Worm (Caenorhabditis elegans): ENCODE results near the gene F48G7.10.

Gene F48G7.10

ce11 chrV:617917-618316 lies 16.8 kb downstream of the F48G7.10 start:
- TF ChIP-seq nhr-47 (tag; optimal IDR thresholded peaks at IDR 0.05) = peak; percentile 77
- no peak for TF ChIP-seq hpl-2 (GFP tag; optimal IDR thresholded peaks at IDR 0.05)
- peak; percentile 28 for TF ChIP-seq swsn-7 (tag; optimal IDR thresholded peaks at IDR 0.05)
- TF ChIP-seq nhr-20 (tag; optimal IDR thresholded peaks at IDR 0.05) = peak; percentile 44
- peak; percentile 97 for TF ChIP-seq hlh-4 (tag; optimal IDR thresholded peaks at IDR 0.05)
- TF ChIP-seq nhr-85 (tag) = no peak
- no peak for TF ChIP-seq dsc-1 (tag; optimal IDR thresholded peaks at IDR 0.05)
- peak; percentile 34 for TF ChIP-seq unc-86 (tag; optimal IDR thresholded peaks at IDR 0.05)
- no peak for TF ChIP-seq ceh-90 (tag; optimal IDR thresholded peaks at IDR 0.05)
- no peak for TF ChIP-seq mep-1 (tag; optimal IDR thresholded peaks at IDR 0.05)
- TF ChIP-seq lsy-2 (tag; optimal IDR thresholded peaks at IDR 0.05) = peak in 1 of 2 experiments; percentile 38
- TF ChIP-seq fkh-8 (tag; optimal IDR thresholded peaks at IDR 0.05) = peak; percentile 93
- peak; percentile 82 for TF ChIP-seq nhr-71 (tag; optimal IDR thresholded peaks at IDR 0.05)
- peak; percentile 27 for TF ChIP-seq nhr-11 (tag; optimal IDR thresholded peaks at IDR 0.05)
- TF ChIP-seq lin-14 (GFP tag; optimal IDR thresholded peaks at IDR 0.05) = peak; percentile 75
- TF ChIP-seq sox-4 (tag; optimal IDR thresholded peaks at IDR 0.05) = peak; percentile 43

DNA sequence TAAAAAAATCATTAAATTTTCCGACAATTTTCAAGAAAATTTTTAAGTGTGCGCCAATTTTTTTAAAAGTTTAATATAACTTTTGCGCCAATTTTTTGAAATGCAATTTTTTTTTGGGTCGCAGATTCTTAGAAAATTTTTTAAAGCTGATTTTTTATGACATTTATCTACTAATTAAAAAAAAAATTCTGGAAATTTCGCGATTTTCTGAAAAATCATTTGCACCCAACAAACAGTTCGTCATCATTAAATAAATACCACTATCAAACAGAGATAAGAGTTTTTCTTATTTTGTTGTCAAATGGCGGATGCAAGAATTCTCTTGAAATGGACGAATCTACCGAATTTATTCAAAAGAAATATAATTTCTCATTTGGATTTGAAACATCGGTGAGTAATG lies 19.5 kb downstream of the F48G7.10 start, which contains the start of gene F48G7.13:
TSS of gene F48G7.13 (plus strand) at position 301 of the 400 bp plus-strand sequence.
- TF ChIP-seq dsc-1 (tag; optimal IDR thresholded peaks at IDR 0.05) (no peak), ces-1 (GFP tag; optimal IDR thresholded peaks at IDR 0.05) (no peak), snpc-4 (tag; optimal IDR thresholded peaks at IDR 0.05) (no peak), C04F5.9 (tag; optimal IDR thresholded peaks at IDR 0.05) (no peak), nhr-71 (tag; optimal IDR thresholded peaks at IDR 0.05) (no peak), efl-3 (GFP tag; optimal IDR thresholded peaks at IDR 0.05) (no peak), nhr-47 (tag; optimal IDR thresholded peaks at IDR 0.05) (no peak), Y116A8C.19 (tag; optimal IDR thresholded peaks at IDR 0.05; ENCODE audit: borderline replicate concordance) (no peak), ceh-63 (GFP tag; optimal IDR thresholded peaks at IDR 0.05) (no peak), ztf-11 (tag; optimal IDR thresholded peaks at IDR 0.05) (no peak), hlh-4 (tag; optimal IDR thresholded peaks at IDR 0.05) (no peak), ceh-90 (tag; optimal IDR thresholded peaks at IDR 0.05) (no peak), fkh-8 (tag; optimal IDR thresholded peaks at IDR 0.05) (no peak), zag-1 (tag; optimal IDR thresholded peaks at IDR 0.05) (no peak)

DNA sequence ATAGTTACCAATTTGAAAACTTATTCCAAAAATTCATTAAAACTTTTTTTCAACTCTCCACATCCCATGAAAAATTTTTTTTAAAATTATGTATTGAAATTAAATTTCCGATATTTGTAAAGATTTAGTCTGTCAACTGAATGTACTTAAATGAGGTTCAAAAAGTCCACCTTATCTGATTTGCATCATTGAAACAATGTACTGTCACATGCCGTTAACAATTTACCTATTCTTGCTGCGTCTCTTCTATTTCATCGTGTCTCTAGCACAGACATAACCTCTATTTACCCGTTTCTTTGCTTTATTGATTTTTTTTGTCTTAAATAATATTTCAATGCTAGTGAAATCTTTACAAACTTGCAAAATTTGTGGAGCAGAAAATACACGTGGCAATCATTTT lies 24.5 kb downstream of the F48G7.10 start, which contains the start of gene nhr-90:
TSS of gene nhr-90 (plus strand) at position 296 of the 400 bp plus-strand sequence.
- TF ChIP-seq C16A3.4 (tag; optimal IDR thresholded peaks at IDR 0.05) (peak; percentile 5), nhr-90 (tag; optimal IDR thresholded peaks at IDR 0.05; ENCODE audit: poor library complexity) (no peak), nhr-11 (tag; optimal IDR thresholded peaks at IDR 0.05) (no peak), nhr-85 (tag) (peak; percentile 72), nhr-77 (tag; optimal IDR thresholded peaks at IDR 0.05) (no peak), skn-1 (tag; optimal IDR thresholded peaks at IDR 0.05) (peak; percentile 18), aha-1 (tag; optimal IDR thresholded peaks at IDR 0.05) (no peak), lin-35 (GFP tag; optimal IDR thresholded peaks at IDR 0.05) (peak in 1 of 2 experiments; percentile 46), nhr-20 (tag; optimal IDR thresholded peaks at IDR 0.05) (peak; percentile 55), efl-1 (optimal IDR thresholded peaks at IDR 0.05) (no peak), efl-1 (GFP tag; optimal IDR thresholded peaks at IDR 0.05 in 1 of 2) (peak in 1 of 2 experiments; percentile 46), nhr-71 (tag; optimal IDR thresholded peaks at IDR 0.05) (no peak), blmp-1 (tag; optimal IDR thresholded peaks at IDR 0.05) (peak; percentile 0)

DNA sequence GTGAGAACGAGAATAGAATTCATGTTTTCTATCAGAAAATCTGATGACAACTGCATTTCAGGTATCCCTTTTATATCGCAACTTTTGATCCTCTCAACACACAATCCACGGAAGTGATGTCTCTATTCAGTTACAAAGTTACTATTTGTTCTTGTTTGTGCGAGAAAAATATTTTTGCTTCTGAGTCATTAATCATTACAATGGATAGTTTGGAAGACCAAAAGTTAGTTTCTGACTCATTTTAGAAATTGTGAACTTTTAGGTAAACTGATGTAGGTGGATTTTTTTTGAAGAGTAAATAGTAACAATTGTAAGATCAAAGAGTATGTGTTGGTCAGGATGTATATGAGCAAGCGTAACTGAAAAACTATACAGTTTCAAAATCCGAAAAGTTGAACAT lies 25.1 kb downstream of the F48G7.10 start, which contains the start of gene srlf-36:
TSS of gene srlf-36 (minus strand) at position 101 of the 400 bp plus-strand sequence.
- no peak for TF ChIP-seq irx-1 (tag; optimal IDR thresholded peaks at IDR 0.05)
- TF ChIP-seq lin-15B (tag; optimal IDR thresholded peaks at IDR 0.05) = no peak
- no peak for TF ChIP-seq vab-15 (tag; optimal IDR thresholded peaks at IDR 0.05)
- no peak for TF ChIP-seq C16A3.4 (tag; optimal IDR thresholded peaks at IDR 0.05)
- no peak for TF ChIP-seq ceh-8 (GFP tag; optimal IDR thresholded peaks at IDR 0.05)
- no peak for TF ChIP-seq efl-1 (optimal IDR thresholded peaks at IDR 0.05)
- no peak for TF ChIP-seq efl-1 (GFP tag; optimal IDR thresholded peaks at IDR 0.05 in 1 of 2)
- TF ChIP-seq hpl-2 (GFP tag; optimal IDR thresholded peaks at IDR 0.05) = no peak
- no peak for TF ChIP-seq nhr-85 (tag)
